Fruit fly (Drosophila melanogaster) whole organism, embryonic: ENCODE results near the gene Tet.

Experiments used
- Atf-2 ChIP-seq: fragments of 200-800 bp; sonication (Bioruptor generic); optimal IDR thresholded peaks from 2 replicates; lab custom pipeline; 2016; ENCODE audit warnings: missing biosample characterization, missing genetic modification characterization
- Atf6 ChIP-seq: fragments of 200-800 bp; sonication (Bioruptor generic); IDR thresholded peaks from 2 replicates; pipeline ENCODE4 v1.3.6; 2022; ENCODE audit warnings: missing biosample characterization, missing genetic modification characterization
- C15 ChIP-seq: fragments of 200-800 bp; sonication (Bioruptor generic); IDR thresholded peaks from 3 replicates; pipeline ENCODE4 v1.3.6; 2022; ENCODE audit warnings: missing biosample characterization, missing genetic modification characterization
- CG10274 ChIP-seq: fragments of 200-800 bp; sonication (Bioruptor generic); optimal IDR thresholded peaks from 3 replicates; lab custom pipeline; 2017; ENCODE audit warnings: missing biosample characterization, mild to moderate bottlenecking, missing genetic modification characterization
- CG11504 ChIP-seq: fragments of 200-800 bp; sonication (Bioruptor generic); optimal IDR thresholded peaks from 3 replicates; lab custom pipeline; 2019; ENCODE audit warnings: missing biosample characterization, mild to moderate bottlenecking, missing genetic modification characterization, moderate library complexity
- CG13296 ChIP-seq: fragments of 200-800 bp; sonication (Bioruptor generic); optimal IDR thresholded peaks from 3 replicates; lab custom pipeline; 2018; ENCODE audit warnings: missing biosample characterization, mild to moderate bottlenecking, missing genetic modification characterization
- CG15514 ChIP-seq: fragments of 200-800 bp; sonication (Bioruptor generic); optimal IDR thresholded peaks from 3 replicates; lab custom pipeline; 2017; ENCODE audit warnings: missing biosample characterization, missing genetic modification characterization, mild to moderate bottlenecking, moderate library complexity, missing genetic modification reagents
- CG15696 ChIP-seq: fragments of 200-800 bp; sonication (Bioruptor generic); optimal IDR thresholded peaks from 2 replicates; lab custom pipeline; 2019; ENCODE audit warnings: missing biosample characterization, mild to moderate bottlenecking, missing genetic modification characterization, moderate library complexity
- CG17802 ChIP-seq: fragments of 200-800 bp; sonication (Bioruptor generic); optimal IDR thresholded peaks from 2 replicates; lab custom pipeline; 2018; ENCODE audit warnings: missing biosample characterization, mild to moderate bottlenecking, missing genetic modification characterization, moderate library complexity
- CG17829 ChIP-seq: fragments of 200-800 bp; optimal IDR thresholded peaks from 2 replicates; lab custom pipeline; 2019; ENCODE audit warnings: missing biosample characterization, mild to moderate bottlenecking, missing genetic modification characterization, moderate library complexity
- CG1832 ChIP-seq: fragments of 200-800 bp; sonication (Bioruptor generic); optimal IDR thresholded peaks from 2 replicates; lab custom pipeline; 2017; ENCODE audit warnings: missing biosample characterization, mild to moderate bottlenecking, missing genetic modification characterization, inconsistent platforms
- CG2116 ChIP-seq: fragments of 200-800 bp; sonication (Bioruptor generic); optimal IDR thresholded peaks from 3 replicates; lab custom pipeline; 2018; ENCODE audit warnings: missing biosample characterization, mild to moderate bottlenecking, missing genetic modification characterization
- CG2120 ChIP-seq: fragments of 200-800 bp; sonication (Bioruptor generic); optimal IDR thresholded peaks from 3 replicates; lab custom pipeline; 2016; ENCODE audit warnings: missing biosample characterization, missing genetic modification characterization
- CG30431 ChIP-seq: fragments of 200-800 bp; sonication (Bioruptor generic); optimal IDR thresholded peaks from 2 replicates; lab custom pipeline; 2017; ENCODE audit warnings: missing biosample characterization, missing genetic modification characterization
- CG31224 ChIP-seq: fragments of 200-800 bp; sonication (Bioruptor generic); IDR thresholded peaks from 2 replicates; pipeline ENCODE4 v1.3.6; 2022; ENCODE audit warnings: missing biosample characterization, missing genetic modification characterization
- CG31441 ChIP-seq: fragments of 200-800 bp; sonication (Bioruptor generic); IDR thresholded peaks from 2 replicates; pipeline ENCODE4 v1.3.6; 2022; ENCODE audit warnings: missing biosample characterization, missing genetic modification characterization
- CG3726 ChIP-seq: fragments of 200-800 bp; sonication (Bioruptor generic); IDR thresholded peaks from 3 replicates; pipeline ENCODE4, ENCODE4 v1.3.6; 2022; ENCODE audit warnings: missing biosample characterization, missing genetic modification characterization
- CG4404 ChIP-seq: fragments of 200-800 bp; sonication (Bioruptor generic); IDR thresholded peaks from 2 replicates; pipeline ENCODE4 v1.3.6; 2022; ENCODE audit warnings: missing biosample characterization, missing genetic modification characterization
- CG4707 ChIP-seq: fragments of 200-800 bp; sonication (Bioruptor generic); optimal IDR thresholded peaks from 2 replicates; lab custom pipeline; 2018; ENCODE audit warnings: missing biosample characterization, mild to moderate bottlenecking, missing genetic modification characterization, moderate library complexity
- CG6175 ChIP-seq: fragments of 200-800 bp; sonication (Bioruptor generic); IDR thresholded peaks from 3 replicates; pipeline ENCODE4 v1.3.6; 2022; ENCODE audit warnings: missing biosample characterization, missing genetic modification characterization
- CG6683 ChIP-seq: fragments of 200-800 bp; sonication (Bioruptor generic); optimal IDR thresholded peaks from 2 replicates; lab custom pipeline; 2017; ENCODE audit warnings: missing biosample characterization, mild to moderate bottlenecking, missing genetic modification characterization, missing genetic modification reagents
- CG7357 ChIP-seq: fragments of 200-800 bp; sonication (Bioruptor generic); IDR thresholded peaks from 3 replicates; pipeline ENCODE4 v1.3.6; 2022; ENCODE audit warnings: missing biosample characterization, missing genetic modification characterization
- CG7839 ChIP-seq: fragments of 200-800 bp; sonication (Bioruptor generic); optimal IDR thresholded peaks from 3 replicates; lab custom pipeline; 2018; ENCODE audit warnings: missing biosample characterization, mild to moderate bottlenecking, missing genetic modification characterization, moderate library complexity
- CG9215 ChIP-seq: fragments of 200-800 bp; sonication (Bioruptor generic); IDR thresholded peaks from 2 replicates; pipeline ENCODE4 v1.3.6; 2022; ENCODE audit warnings: missing biosample characterization, missing genetic modification characterization
- CG9727 ChIP-seq: fragments of 200-800 bp; sonication (Bioruptor generic); optimal IDR thresholded peaks from 3 replicates; lab custom pipeline; 2017; ENCODE audit warnings: missing biosample characterization, mild to moderate bottlenecking, missing genetic modification characterization
- CG9797 ChIP-seq: fragments of 200-800 bp; sonication (Bioruptor generic); optimal IDR thresholded peaks from 3 replicates; lab custom pipeline; 2018; ENCODE audit warnings: missing biosample characterization, mild to moderate bottlenecking, missing genetic modification characterization
- D ChIP-seq, 2 experiments: fragments of 200-800 bp in 1 of 2; fragments of >200 bp in 1 of 2; sonication (Bioruptor generic) in 1 of 2; optimal IDR thresholded peaks; 2 replicates in 1 of 2; 3 replicates in 1 of 2; lab custom pipeline; 2017; ENCODE audit warnings: mild to moderate bottlenecking in 1 of 2, missing biosample characterization in 1 of 2, missing genetic modification characterization in 1 of 2, missing genetic modification reagents in 1 of 2
- D19A ChIP-seq: fragments of 200-800 bp; optimal IDR thresholded peaks from 3 replicates; lab custom pipeline; 2019; ENCODE audit warnings: missing biosample characterization, mild to moderate bottlenecking, missing genetic modification characterization, moderate library complexity
- Doc3 ChIP-seq: fragments of 200-800 bp; sonication (Bioruptor generic); IDR thresholded peaks from 3 replicates; pipeline ENCODE4 v1.3.6; 2022; ENCODE audit warnings: missing biosample characterization, missing genetic modification characterization; ENCODE audit not compliant: partially characterized antibody
- E2f1 ChIP-seq: fragments of 200-800 bp; sonication (Bioruptor generic); IDR thresholded peaks from 2 replicates; pipeline ENCODE4 v1.3.6; 2022; ENCODE audit warnings: missing biosample characterization, missing genetic modification characterization
- H15 ChIP-seq: fragments of 200-800 bp; sonication (Bioruptor generic); IDR thresholded peaks from 3 replicates; pipeline ENCODE4 v1.3.6; 2022; ENCODE audit warnings: missing biosample characterization, missing genetic modification characterization
- HLH4C ChIP-seq: fragments of 200-800 bp; sonication (Bioruptor generic); IDR thresholded peaks from 3 replicates; pipeline ENCODE4 v1.3.6; 2022; ENCODE audit warnings: missing biosample characterization, missing genetic modification characterization; ENCODE audit not compliant: partially characterized antibody
- Side ChIP-seq: fragments of 200-800 bp; sonication (Bioruptor generic); optimal IDR thresholded peaks from 2 replicates; lab custom pipeline; 2016; ENCODE audit warnings: missing biosample characterization, missing genetic modification characterization
- Taf1 ChIP-seq: fragments of 200-800 bp; sonication (Bioruptor generic); IDR thresholded peaks from 2 replicates; pipeline ENCODE4 v1.3.6; 2022; ENCODE audit warnings: missing biosample characterization, missing genetic modification characterization
- Xrp1 ChIP-seq: fragments of 200-800 bp; sonication (Bioruptor generic); IDR thresholded peaks from 2 replicates; pipeline ENCODE4 v1.3.6; 2022; ENCODE audit warnings: missing biosample characterization, missing genetic modification characterization
- ase ChIP-seq: fragments of 200-800 bp; sonication (Bioruptor generic); IDR thresholded peaks from 3 replicates; pipeline ENCODE4 v1.3.6; 2022; ENCODE audit warnings: missing biosample characterization, missing genetic modification characterization
- az2 ChIP-seq: fragments of 200-800 bp; sonication (Bioruptor generic); optimal IDR thresholded peaks from 3 replicates; lab custom pipeline; 2016; ENCODE audit warnings: missing biosample characterization, missing genetic modification characterization
- bab2 ChIP-seq: fragments of 200-800 bp; sonication (Bioruptor generic); optimal IDR thresholded peaks from 2 replicates; lab custom pipeline; 2016; ENCODE audit warnings: missing biosample characterization, missing genetic modification characterization
- dmrt99B ChIP-seq: fragments of 200-800 bp; sonication (Bioruptor generic); optimal IDR thresholded peaks from 2 replicates; lab custom pipeline; 2018; ENCODE audit warnings: missing biosample characterization, mild to moderate bottlenecking, missing genetic modification characterization, moderate library complexity
- eyg ChIP-seq: fragments of 200-800 bp; sonication (Bioruptor generic); optimal IDR thresholded peaks from 3 replicates; lab custom pipeline; 2016; ENCODE audit warnings: missing biosample characterization, missing genetic modification characterization
- fd64A ChIP-seq: fragments of 200-800 bp; sonication (Bioruptor generic); optimal IDR thresholded peaks from 3 replicates; lab custom pipeline; 2018; ENCODE audit warnings: missing biosample characterization, mild to moderate bottlenecking, missing genetic modification characterization
- fd96Cb ChIP-seq: fragments of 200-800 bp; sonication (Bioruptor generic); optimal IDR thresholded peaks from 2 replicates; lab custom pipeline; 2018; ENCODE audit warnings: missing biosample characterization, mild to moderate bottlenecking, missing genetic modification characterization, moderate library complexity
- klu ChIP-seq: fragments of 200-800 bp; sonication (Bioruptor generic); IDR thresholded peaks from 2 replicates; pipeline ENCODE4 v1.3.6; 2022; ENCODE audit warnings: missing biosample characterization, missing genetic modification characterization
- lov ChIP-seq, 2 experiments: fragments of 200-800 bp in 1 of 2; fragments of >200 bp in 1 of 2; sonication (Bioruptor generic) in 1 of 2; IDR thresholded peaks in 1 of 2; optimal IDR thresholded peaks in 1 of 2; 2 replicates in 1 of 2; 3 replicates in 1 of 2; pipeline versions ENCODE4 v1.3.6 to Lab custom; 2017 to 2022; ENCODE audit warnings: missing biosample characterization in 1 of 2, missing genetic modification characterization in 1 of 2
- luna ChIP-seq: fragments of 200-800 bp; sonication (Bioruptor generic); optimal IDR thresholded peaks from 2 replicates; lab custom pipeline; 2016; ENCODE audit warnings: missing biosample characterization, missing genetic modification characterization
- prd ChIP-seq, 3 experiments: fragments of >200 bp in 2 of 3; fragments of 200-800 bp in 1 of 3; sonication (Bioruptor generic) in 1 of 3; optimal IDR thresholded peaks in 2 of 3; IDR thresholded peaks in 1 of 3; 2 replicates in 2 of 3; 3 replicates in 1 of 3; pipeline versions ENCODE4 v1.3.6 to Lab custom; 2017 to 2022; ENCODE audit warnings: missing biosample characterization in 1 of 3, missing genetic modification characterization in 1 of 3
- psq ChIP-seq: fragments of 200-800 bp; sonication (Bioruptor generic); optimal IDR thresholded peaks from 2 replicates; lab custom pipeline; 2017; ENCODE audit warnings: missing biosample characterization, missing genetic modification characterization
- row ChIP-seq: fragments of 200-800 bp; sonication (Bioruptor generic); IDR thresholded peaks from 3 replicates; pipeline ENCODE4 v1.3.6; 2022; ENCODE audit warnings: missing biosample characterization, missing genetic modification characterization
- sob ChIP-seq: fragments of 200-800 bp; sonication (Bioruptor generic); IDR thresholded peaks from 2 replicates; pipeline ENCODE4 v1.3.6; 2022; ENCODE audit warnings: missing biosample characterization, missing genetic modification characterization
- yki ChIP-seq: fragments of >200 bp; optimal IDR thresholded peaks from 3 replicates; lab custom pipeline; 2018

The Tet gene

dm6 chr3L:2879827-2880131 is 821 bp upstream of the Tet start:
- TF ChIP-seq CG15696 (tag; lab: Kevin White, UChicago) (peak; percentile 33), CG6175 (GFP tag; lab: Robert Waterston, UW) (no peak), CG4707 (GFP tag; lab: Kevin White, UChicago) (no peak), CG9215 (no peak), lov (optimal IDR thresholded peaks at IDR 0.05; lab: Kevin White, UChicago) (no peak), lov (GFP tag; IDR thresholded peaks at IDR 0.05; lab: Robert Waterston, UW) (0 out of 3 replicates have a peak, but pooled peaks have one; percentile 38), CG17802 (tag; lab: Kevin White, UChicago) (no peak), CG10274 (GFP tag; lab: Kevin White, UChicago) (peak; percentile 67), fd64A (no peak), H15 (GFP tag; lab: Robert Waterston, UW) (peak; percentile 51; the same call in 1 of the 3 replicates), fd96Cb (tag; lab: Kevin White, UChicago) (peak; percentile 56), CG13296 (GFP tag; lab: Kevin White, UChicago) (no peak), C15 (GFP tag; lab: Robert Waterston, UW) (no peak), CG11504 (peak; percentile 67), D19A (tag; lab: Kevin White, UChicago) (peak; percentile 99), row (GFP tag; lab: Robert Waterston, UW) (0 out of 3 replicates have a peak, but pooled peaks have one; percentile 24), ase (peak; percentile 37; the same call in 1 of the 3 replicates), CG31441 (GFP tag; lab: Robert Waterston, UW) (peak; percentile 44; the same call in 1 of the 2 replicates), Xrp1 (GFP tag; lab: Robert Waterston, UW) (peak; percentile 69), CG17829 (tag; lab: Kevin White, UChicago) (peak; percentile 46), CG7357 (GFP tag; lab: Robert Waterston, UW) (peak; percentile 27; the same call in 1 of the 3 replicates), yki (no peak), CG1832 (GFP tag; lab: Kevin White, UChicago) (no peak), az2 (no peak), CG2120 (GFP tag; lab: Kevin White, UChicago) (no peak), Doc3 (GFP tag; lab: Robert Waterston, UW) (no peak), psq (GFP tag; lab: Kevin White, UChicago) (no peak), HLH4C (GFP tag; lab: Robert Waterston, UW) (no peak), dmrt99B (peak; percentile 31), CG30431 (no peak), Atf6 (no peak), prd (optimal IDR thresholded peaks at IDR 0.05; lab: Kevin White, UChicago) (no peak), prd (GFP tag; IDR thresholded peaks at IDR 0.05; lab: Robert Waterston, UW) (peak; percentile 66; the same call in 2 of the 3 replicates), CG15514 (no peak), CG7839 (peak; percentile 49), sob (peak; percentile 13; the same call in 1 of the 2 replicates), eyg (GFP tag; lab: Kevin White, UChicago) (no peak), CG3726 (GFP tag; lab: Robert Waterston, UW) (peak; percentile 44; the same call in 1 of the 3 replicates), Taf1 (no peak), luna (GFP tag; lab: Kevin White, UChicago) (no peak), CG9797 (GFP tag; lab: Kevin White, UChicago) (no peak), klu (GFP tag; lab: Robert Waterston, UW) (no peak), CG6683 (GFP tag; lab: Kevin White, UChicago) (no peak), CG4404 (GFP tag; lab: Robert Waterston, UW) (peak; percentile 41; the same call in 1 of the 2 replicates), Side (GFP tag; lab: Kevin White, UChicago) (no peak), E2f1 (GFP tag; lab: Robert Waterston, UW) (peak; percentile 33), Atf-2 (GFP tag; lab: Kevin White, UChicago) (no peak), CG31224 (GFP tag; lab: Robert Waterston, UW) (no peak), CG9727 (GFP tag; lab: Kevin White, UChicago) (peak; percentile 25), bab2 (peak; percentile 25), CG2116 (GFP tag; lab: Kevin White, UChicago) (no peak), D (optimal IDR thresholded peaks at IDR 0.05; lab: Kevin White, UChicago) (no peak), D (GFP tag; optimal IDR thresholded peaks at IDR 0.05; lab: Kevin White, UChicago) (peak; percentile 70)
